Worm (Caenorhabditis elegans) whole organism, L4/young adult: ENCODE results near the gene F35D11.4.

Experiments used
- dao-5 ChIP-seq: sonication (generic microtip); optimal IDR thresholded peaks from 2 replicates; lab custom pipeline; 2016; ENCODE audit warnings: missing genotype, missing genetic modification characterization, moderate library complexity, missing compliant biosample characterization
- him-1 ChIP-seq: sonication (generic microtip); optimal IDR thresholded peaks from 2 replicates; lab custom pipeline; 2016; ENCODE audit warnings: missing genotype, missing genetic modification reagents, missing genetic modification characterization, missing compliant biosample characterization

ce11 chrII:4604680-4605079 is 1.5 kb downstream of the F35D11.4 start:
- TF ChIP-seq him-1 (tag; lab: Kevin White, UChicago) (no peak), dao-5 (tag; lab: Kevin White, UChicago) (no peak)
